Worm (Caenorhabditis elegans) whole organism, L4 larva: ENCODE results near the gene T07E3.4.

Source experiments
- ama-1 ChIP-seq: fragments of 150-350 bp; optimal IDR thresholded peaks from 2 replicates; lab custom pipeline; 2014; ENCODE audit warnings: inconsistent platforms, mixed read lengths
- fos-1 ChIP-seq: fragments of 150-350 bp; optimal IDR thresholded peaks from 2 replicates; lab custom pipeline; 2014; ENCODE audit warnings: missing biosample characterization, missing genetic modification characterization
- unc-62 ChIP-seq, 3 experiments: fragments of 150-350 bp in 1 of 3; sonication (generic microtip); optimal IDR thresholded peaks in 2 of 3; peaks in 1 of 3; 1 replicate in 1 of 3; 2 replicates in 2 of 3; lab custom pipeline; 2014 to 2017; ENCODE audit warnings: missing biosample characterization in 3 of 3, missing genetic modification characterization in 3 of 3, missing genetic modification reagents in 3 of 3, missing genotype in 1 of 3

- TF ChIP-seq ama-1 (lab: Kevin White, UChicago) (no peak), unc-62 (GFP tag; optimal IDR thresholded peaks at IDR 0.05 in 1 of 2; lab: Kevin White, UChicago) (peak in 1 of 2 experiments; percentile 67), unc-62 (tag; optimal IDR thresholded peaks at IDR 0.05; lab: Kevin White, UChicago) (no peak), fos-1 (tag; lab: Kevin White, UChicago) (no peak)
These were observed 13.6 kb upstream of the T07E3.4 start, which contains the start of gene med-2 for ce11 chrIII:6884203-6884602.
